Fruit fly (Drosophila melanogaster): ENCODE results near the gene AP-1sigma.

The AP-1sigma gene

dm6 chr3R:23909347-23909862 lies 49.0 kb upstream of the AP-1sigma start (continued):
- TF ChIP-seq Hr38 (GFP tag; optimal IDR thresholded peaks at IDR 0.05): no peak
- no peak for TF ChIP-seq CG15336 (GFP tag; IDR thresholded peaks at IDR 0.05)
- TF ChIP-seq CG8119 (GFP tag; IDR thresholded peaks at IDR 0.05): 0 out of 3 replicates have a peak, but pooled peaks have one; percentile 22
- TF ChIP-seq Eip78C (GFP tag): peak; percentile 94
- TF ChIP-seq CG11294 (GFP tag; IDR thresholded peaks at IDR 0.05): peak; percentile 5; the same call in 1 of the 2 replicates
- peak; percentile 19 for TF ChIP-seq CG16779 (tag; optimal IDR thresholded peaks at IDR 0.05)
- TF ChIP-seq eg (GFP tag; IDR thresholded peaks at IDR 0.05): no peak
- peak; percentile 80 for TF ChIP-seq net (GFP tag; optimal IDR thresholded peaks at IDR 0.05)
- TF ChIP-seq OdsH (GFP tag; optimal IDR thresholded peaks at IDR 0.05): peak; percentile 77
- peak; percentile 53 for TF ChIP-seq CG9139 (GFP tag; optimal IDR thresholded peaks at IDR 0.05)
- peak; percentile 88 for TF ChIP-seq CG34406 (GFP tag; optimal IDR thresholded peaks at IDR 0.05)
- peak; percentile 87 for TF ChIP-seq CG10669 (GFP tag; optimal IDR thresholded peaks at IDR 0.05)
- TF ChIP-seq CG3919 (GFP tag; optimal IDR thresholded peaks at IDR 0.05): peak; percentile 52
- TF ChIP-seq CG8319 (GFP tag; optimal IDR thresholded peaks at IDR 0.05): peak; percentile 60
- peak; percentile 26 for TF ChIP-seq CG6854 (GFP tag; optimal IDR thresholded peaks at IDR 0.05)

dm6 chr3R:23910260-23910887 lies 48.1 kb upstream of the AP-1sigma start:
- TF ChIP-seq Blimp-1 (GFP tag; optimal IDR thresholded peaks at IDR 0.05) (no peak), CG34406 (GFP tag; optimal IDR thresholded peaks at IDR 0.05) (no peak), acj6 (GFP tag; optimal IDR thresholded peaks at IDR 0.05) (no peak), Smox (GFP tag; optimal IDR thresholded peaks at IDR 0.05) (no peak), CG10631 (GFP tag; optimal IDR thresholded peaks at IDR 0.05) (no peak), cyc (GFP tag; optimal IDR thresholded peaks at IDR 0.05) (no peak), vri (GFP tag; optimal IDR thresholded peaks at IDR 0.05) (no peak), Sox14 (GFP tag; optimal IDR thresholded peaks at IDR 0.05) (no peak), Lpt (GFP tag; optimal IDR thresholded peaks at IDR 0.05) (no peak), esn (GFP tag; optimal IDR thresholded peaks at IDR 0.05) (no peak), OdsH (GFP tag; optimal IDR thresholded peaks at IDR 0.05) (peak; percentile 13), CG8319 (GFP tag; optimal IDR thresholded peaks at IDR 0.05) (no peak), eg (GFP tag; IDR thresholded peaks at IDR 0.05) (peak; percentile 40; the same call in 1 of the 3 replicates), CG11294 (GFP tag; IDR thresholded peaks at IDR 0.05) (no peak; the same call in 1 of the 2 replicates), pdm3 (GFP tag; optimal IDR thresholded peaks at IDR 0.05) (no peak), ss (GFP tag; optimal IDR thresholded peaks at IDR 0.05) (no peak), Met (GFP tag; optimal IDR thresholded peaks at IDR 0.05) (no peak), CG1621 (tag; optimal IDR thresholded peaks at IDR 0.05) (no peak), CG3919 (GFP tag; optimal IDR thresholded peaks at IDR 0.05) (peak; percentile 2), Hr39 (GFP tag; optimal IDR thresholded peaks at IDR 0.05) (no peak), spab (GFP tag; optimal IDR thresholded peaks at IDR 0.05) (no peak), CG32006 (GFP tag; optimal IDR thresholded peaks at IDR 0.05) (peak; percentile 68), CG6163 (GFP tag; IDR thresholded peaks at IDR 0.05) (no peak), dsx (GFP tag; optimal IDR thresholded peaks at IDR 0.05; ENCODE audit: poor library complexity, severe bottlenecking) (no peak), CG15336 (GFP tag; IDR thresholded peaks at IDR 0.05) (peak; percentile 75), CG8632 (GFP tag; optimal IDR thresholded peaks at IDR 0.05) (no peak), lz (GFP tag; optimal IDR thresholded peaks at IDR 0.05) (no peak), CG6808 (GFP tag; optimal IDR thresholded peaks at IDR 0.05) (no peak), fd85E (GFP tag; optimal IDR thresholded peaks at IDR 0.05) (no peak), topi (GFP tag; optimal IDR thresholded peaks at IDR 0.05) (no peak), CG6792 (GFP tag; optimal IDR thresholded peaks at IDR 0.05) (no peak), CG8119 (GFP tag; IDR thresholded peaks at IDR 0.05) (peak; percentile 59; the same call in 1 of the 3 replicates), Eip78C (GFP tag) (peak; percentile 42), CG6276 (GFP tag; optimal IDR thresholded peaks at IDR 0.05) (peak; percentile 35), CG6854 (GFP tag; optimal IDR thresholded peaks at IDR 0.05) (no peak), Eip93F (GFP tag; optimal IDR thresholded peaks at IDR 0.05) (no peak), CG3032 (tag; optimal IDR thresholded peaks at IDR 0.05) (no peak), Sox15 (GFP tag; optimal IDR thresholded peaks at IDR 0.05) (no peak), CG16779 (tag; optimal IDR thresholded peaks at IDR 0.05) (no peak), dac (GFP tag; optimal IDR thresholded peaks at IDR 0.05) (peak; percentile 2), Eip75B (GFP tag; optimal IDR thresholded peaks at IDR 0.05) (no peak), svp (GFP tag) (no peak), CG10669 (GFP tag; optimal IDR thresholded peaks at IDR 0.05) (no peak), net (GFP tag; optimal IDR thresholded peaks at IDR 0.05) (no peak), salr (GFP tag; optimal IDR thresholded peaks at IDR 0.05) (no peak)

All from whole organism, prepupa.